Worm (Caenorhabditis elegans): Measurements from ENCODE around the gene Y47D3A.31.

The Y47D3A.31 gene

ce11 chrIII:11149254-11149876 lies 7.6 kb downstream of the Y47D3A.31 start:
- TF ChIP-seq fos-1 (tag; optimal IDR thresholded peaks at IDR 0.05) (no peak), nhr-6 (tag; optimal IDR thresholded peaks at IDR 0.05) (no peak), elt-3 (tag; optimal IDR thresholded peaks at IDR 0.05) (no peak), unc-55 (GFP tag; optimal IDR thresholded peaks at IDR 0.05) (no peak), crh-2 (tag; optimal IDR thresholded peaks at IDR 0.05) (no peak), blmp-1 (tag; optimal IDR thresholded peaks at IDR 0.05; ENCODE audit: insufficient read depth) (no peak)

ce11 chrIII:11142908-11143307 lies 14.1 kb downstream of the Y47D3A.31 start:
- no peak for TF ChIP-seq lin-39 (tag; optimal IDR thresholded peaks at IDR 0.05)
- TF ChIP-seq nhr-10 (tag; optimal IDR thresholded peaks at IDR 0.05), result no peak
- TF ChIP-seq sma-3 (GFP tag; optimal IDR thresholded peaks at IDR 0.05), result no peak
- no peak for TF ChIP-seq lin-13 (GFP tag; optimal IDR thresholded peaks at IDR 0.05)

- TF ChIP-seq ztf-11 (tag; optimal IDR thresholded peaks at IDR 0.05) (no peak), ztf-4 (tag; optimal IDR thresholded peaks at IDR 0.05) (peak; percentile 26), lin-11 (tag; optimal IDR thresholded peaks at IDR 0.05) (peak; percentile 75), gmeb-1 (tag; optimal IDR thresholded peaks at IDR 0.05) (peak; percentile 92), F13H6.1 (tag; optimal IDR thresholded peaks at IDR 0.05) (peak; percentile 66), fos-1 (tag; optimal IDR thresholded peaks at IDR 0.05) (peak; percentile 71), nhr-12 (tag; optimal IDR thresholded peaks at IDR 0.05) (no peak), ZK546.5 (tag; optimal IDR thresholded peaks at IDR 0.05) (peak; percentile 4), mab-5 (tag; optimal IDR thresholded peaks at IDR 0.05) (no peak), nhr-25 (tag; optimal IDR thresholded peaks at IDR 0.05) (peak; percentile 69), lsy-2 (tag; optimal IDR thresholded peaks at IDR 0.05) (peak; percentile 48 to 88), nhr-6 (tag; optimal IDR thresholded peaks at IDR 0.05) (peak; percentile 36), egl-27 (tag; optimal IDR thresholded peaks at IDR 0.05) (no peak), sem-4 (tag; optimal IDR thresholded peaks at IDR 0.05) (peak; percentile 18), nhr-21 (tag; optimal IDR thresholded peaks at IDR 0.05) (peak; percentile 46), ama-1 (optimal IDR thresholded peaks at IDR 0.05) (no peak), ztf-1 (GFP tag; conservative IDR thresholded peaks at IDR 0.05) (no peak), sma-9 (GFP tag; optimal IDR thresholded peaks at IDR 0.05) (no peak), sma-9 (tag; optimal IDR thresholded peaks at IDR 0.05) (no peak), C34F6.9 (tag; optimal IDR thresholded peaks at IDR 0.05) (peak; percentile 85), Y55F3AM.14 (GFP tag; optimal IDR thresholded peaks at IDR 0.05) (peak; percentile 16), sma-3 (GFP tag; optimal IDR thresholded peaks at IDR 0.05) (peak; percentile 86), snpc-4 (tag; optimal IDR thresholded peaks at IDR 0.05) (peak; percentile 82), nhr-10 (tag; optimal IDR thresholded peaks at IDR 0.05) (no peak), unc-55 (GFP tag; optimal IDR thresholded peaks at IDR 0.05) (peak; percentile 94), lin-13 (GFP tag; optimal IDR thresholded peaks at IDR 0.05) (peak; percentile 93), nhr-129 (tag; optimal IDR thresholded peaks at IDR 0.05) (peak; percentile 86), blmp-1 (tag; optimal IDR thresholded peaks at IDR 0.05; ENCODE audit: insufficient read depth) (peak; percentile 24), R02D3.7 (tag; optimal IDR thresholded peaks at IDR 0.05) (no peak), crh-2 (tag; optimal IDR thresholded peaks at IDR 0.05) (peak; percentile 84), nhr-77 (tag; optimal IDR thresholded peaks at IDR 0.05) (no peak), nhr-237 (tag; optimal IDR thresholded peaks at IDR 0.05) (no peak), ceh-82 (tag; optimal IDR thresholded peaks at IDR 0.05) (peak; percentile 62)
Observed at ce11 chrIII:11141791-11142490, 15.1 kb downstream of the Y47D3A.31 start, which contains the start of the genes Y47D3A.1 and pola-1. Gene Y47D3A.1, minus strand, starts transcription at chrIII:11141841. Gene pola-1, plus strand, starts transcription at chrIII:11142448.

DNA sequence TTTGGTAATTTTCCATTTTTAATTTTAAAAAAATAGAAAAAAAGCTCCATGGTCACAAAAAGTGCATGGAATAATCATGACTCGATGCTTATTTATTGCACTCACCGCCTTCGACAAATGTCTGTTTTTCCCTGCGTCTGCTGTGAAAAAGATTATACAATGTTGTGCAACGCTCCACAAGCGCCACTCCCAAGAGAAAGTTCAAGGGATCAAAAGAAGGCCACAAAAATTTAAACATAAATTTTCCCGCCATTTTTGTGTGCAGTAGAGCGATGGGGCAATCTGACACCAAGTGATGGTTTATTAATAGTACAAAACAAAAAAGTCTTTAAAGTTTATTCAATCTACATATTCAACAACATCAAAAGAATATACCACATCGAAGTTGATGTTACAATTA lies 18.1 kb downstream of the Y47D3A.31 start, which contains the start of gene fbxa-128:
Gene fbxa-128 (minus strand): TSS at position 192 of the 400 bp plus-strand sequence.
- peak; percentile 34 for TF ChIP-seq nhr-129 (tag; optimal IDR thresholded peaks at IDR 0.05)
- TF ChIP-seq nhr-6 (tag; optimal IDR thresholded peaks at IDR 0.05), result no peak
- TF ChIP-seq lin-13 (GFP tag; optimal IDR thresholded peaks at IDR 0.05), result peak; percentile 0
- TF ChIP-seq F13H6.1 (tag; optimal IDR thresholded peaks at IDR 0.05), result no peak
- no peak for TF ChIP-seq mab-5 (tag; optimal IDR thresholded peaks at IDR 0.05)
- TF ChIP-seq nhr-77 (tag; optimal IDR thresholded peaks at IDR 0.05), result no peak
- TF ChIP-seq sma-9 (GFP tag; optimal IDR thresholded peaks at IDR 0.05), result peak; percentile 7
- TF ChIP-seq sma-9 (tag; optimal IDR thresholded peaks at IDR 0.05), result no peak
- TF ChIP-seq C34F6.9 (tag; optimal IDR thresholded peaks at IDR 0.05), result peak; percentile 21
- no peak for TF ChIP-seq elt-3 (tag; optimal IDR thresholded peaks at IDR 0.05)
- TF ChIP-seq nhr-23 (tag; optimal IDR thresholded peaks at IDR 0.05), result no peak
- peak; percentile 31 for TF ChIP-seq gmeb-1 (tag; optimal IDR thresholded peaks at IDR 0.05)
- peak; percentile 85 for TF ChIP-seq fos-1 (tag; optimal IDR thresholded peaks at IDR 0.05)
- no peak for TF ChIP-seq ztf-1 (GFP tag; conservative IDR thresholded peaks at IDR 0.05)
- TF ChIP-seq skn-1 (tag; optimal IDR thresholded peaks at IDR 0.05), result no peak
- TF ChIP-seq crh-2 (tag; optimal IDR thresholded peaks at IDR 0.05), result peak; percentile 62
- TF ChIP-seq ceh-82 (tag; optimal IDR thresholded peaks at IDR 0.05), result no peak
- TF ChIP-seq nhr-12 (tag; optimal IDR thresholded peaks at IDR 0.05), result no peak
- no peak for TF ChIP-seq ceh-16 (tag; optimal IDR thresholded peaks at IDR 0.05)
- peak; percentile 61 for TF ChIP-seq unc-55 (GFP tag; optimal IDR thresholded peaks at IDR 0.05)
- TF ChIP-seq ztf-4 (tag; optimal IDR thresholded peaks at IDR 0.05), result no peak
- TF ChIP-seq lin-11 (tag; optimal IDR thresholded peaks at IDR 0.05), result no peak
- peak in 1 of 2 experiments; percentile 52 for TF ChIP-seq lsy-2 (tag; optimal IDR thresholded peaks at IDR 0.05)
- no peak for TF ChIP-seq sem-4 (tag; optimal IDR thresholded peaks at IDR 0.05)
